Fruit fly (Drosophila melanogaster): ENCODE results near the gene ltl.

DNA sequence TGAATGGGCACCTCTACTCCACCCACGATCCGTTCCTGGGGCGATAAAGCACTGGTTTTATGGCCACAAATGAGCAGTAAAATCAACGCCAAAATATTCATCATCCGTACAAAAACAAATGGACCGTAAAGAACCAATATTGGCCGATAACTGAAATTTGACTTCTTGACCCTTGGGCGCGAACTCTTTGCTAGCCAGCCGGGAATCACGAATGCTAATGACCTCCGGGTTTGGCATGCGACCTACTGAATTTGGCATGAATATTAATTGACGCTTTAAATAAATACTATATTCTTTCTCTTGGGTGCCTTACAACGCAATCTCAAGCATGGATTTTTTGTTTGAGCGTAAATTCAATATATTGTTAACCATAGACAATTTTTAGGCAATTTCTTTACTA lies 20.9 kb downstream of the ltl start, which contains the start of gene CG16998:
- TF ChIP-seq tj (GFP tag; optimal IDR thresholded peaks at IDR 0.05), result no peak
- no peak for TF ChIP-seq toe (GFP tag; optimal IDR thresholded peaks at IDR 0.05)
- TF ChIP-seq Clk (GFP tag; optimal IDR thresholded peaks at IDR 0.05), result no peak
- no peak for TF ChIP-seq cic (GFP tag; optimal IDR thresholded peaks at IDR 0.05)
- TF ChIP-seq kay (GFP tag; ENCODE audit: borderline replicate concordance), result no peak
- TF ChIP-seq CG7045 (GFP tag; optimal IDR thresholded peaks at IDR 0.05), result no peak
- no peak for TF ChIP-seq Hr96 (GFP tag; optimal IDR thresholded peaks at IDR 0.05)
- TF ChIP-seq CG1620 (GFP tag; optimal IDR thresholded peaks at IDR 0.05), result no peak
- no peak for TF ChIP-seq CG33017 (tag; optimal IDR thresholded peaks at IDR 0.05)
- no peak for TF ChIP-seq Mnt (GFP tag; optimal IDR thresholded peaks at IDR 0.05)
- no peak for TF ChIP-seq Crg-1 (GFP tag; optimal IDR thresholded peaks at IDR 0.05)
